Worm (Caenorhabditis elegans) whole organism, L4/young adult: ENCODE measurements around the gene cec-3.

Source experiments
- W03F9.2 ChIP-seq: fragments of 150-350 bp; optimal IDR thresholded peaks from 2 replicates; lab custom pipeline; 2014; ENCODE audit warnings: missing biosample characterization, missing genetic modification characterization
- dao-5 ChIP-seq: sonication (generic microtip); optimal IDR thresholded peaks from 2 replicates; lab custom pipeline; 2016; ENCODE audit warnings: missing genotype, missing genetic modification characterization, moderate library complexity, missing compliant biosample characterization
- him-1 ChIP-seq: sonication (generic microtip); optimal IDR thresholded peaks from 2 replicates; lab custom pipeline; 2016; ENCODE audit warnings: missing genotype, missing genetic modification reagents, missing genetic modification characterization, missing compliant biosample characterization

cec-3 gene

ce11 chrII:7806872-7807271 lies 50.5 kb downstream of the cec-3 start:
- no peak for TF ChIP-seq him-1 (tag; lab: Kevin White, UChicago)
- no peak for TF ChIP-seq W03F9.2 (tag; lab: Kevin White, UChicago)
- TF ChIP-seq dao-5 = no peak

ce11 chrII:7806054-7806453 lies 51.3 kb downstream of the cec-3 start:
- TF ChIP-seq W03F9.2 (tag; lab: Kevin White, UChicago) = no peak
- no peak for TF ChIP-seq dao-5
- no peak for TF ChIP-seq him-1 (tag; lab: Kevin White, UChicago)
